Fruit fly (Drosophila melanogaster) S2 (cell line): Measurements from ENCODE around the gene Rexo5.

Source experiments
- CG8478 ChIP-seq: fragments of >200 bp; optimal IDR thresholded peaks from 2 replicates; lab custom pipeline; 2018
- CTCF ChIP-seq, 2 experiments: fragments of >200 bp; optimal IDR thresholded peaks; 2 replicates each; lab custom pipeline; 2018

DNA sequence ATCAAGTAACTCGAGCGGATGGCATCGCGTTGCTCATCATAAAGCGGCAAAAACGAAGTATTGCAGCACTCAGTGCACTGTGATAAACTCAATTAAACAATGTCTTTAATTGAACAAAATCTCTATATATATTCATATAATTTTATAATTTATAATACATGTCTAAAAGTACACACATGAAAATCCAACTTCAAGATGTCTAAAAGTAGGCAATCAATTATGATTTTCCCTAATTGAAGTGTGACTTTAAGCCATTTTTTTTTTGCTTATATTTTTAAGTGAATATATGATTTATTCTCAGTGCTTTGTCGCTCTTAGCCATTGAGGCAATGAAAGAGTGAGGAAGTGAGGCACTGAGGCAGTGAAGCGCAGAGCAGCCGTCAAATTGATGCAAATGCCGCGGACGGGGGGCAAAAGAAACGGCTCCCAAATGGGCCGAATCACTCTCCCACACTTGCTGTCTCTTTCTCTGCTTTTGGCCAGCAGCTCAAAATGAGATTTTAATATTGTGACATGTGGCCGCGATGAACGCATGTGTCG is 26.1 kb upstream of the Rexo5 start:
- TF ChIP-seq CG8478 (no peak), CTCF (optimal IDR thresholded peaks at IDR 0.05; lab: Kevin White, UChicago) (no peak)
